Fruit fly (Drosophila melanogaster): ENCODE results near the gene CG14960.
A peak's percentile ranks its signal among the peaks of the same experiment; 100 is the strongest.

CG14960 gene

DNA sequence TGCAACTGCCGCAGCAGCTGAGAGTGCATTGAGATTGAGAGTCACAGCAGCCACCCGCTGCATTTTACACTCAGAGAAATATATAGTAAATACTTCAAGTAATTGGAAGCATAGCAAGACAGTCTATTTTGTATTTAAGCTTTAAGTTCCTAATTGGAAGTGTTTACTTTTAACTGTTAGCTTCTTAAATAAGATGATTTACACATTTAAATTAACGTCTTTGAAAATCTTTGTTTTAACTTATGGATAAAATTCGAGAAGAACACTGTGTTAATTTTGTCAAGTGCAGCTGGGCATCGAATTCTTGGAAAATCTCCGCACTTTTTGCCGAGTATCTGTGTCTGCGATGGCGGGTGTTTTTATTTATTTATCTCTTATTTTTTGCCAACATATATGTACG lies 11.1 kb upstream of the CG14960 start:
- no peak for TF ChIP-seq CG8478 (optimal IDR thresholded peaks at IDR 0.05)
- no peak for TF ChIP-seq CTCF (optimal IDR thresholded peaks at IDR 0.05)

DNA sequence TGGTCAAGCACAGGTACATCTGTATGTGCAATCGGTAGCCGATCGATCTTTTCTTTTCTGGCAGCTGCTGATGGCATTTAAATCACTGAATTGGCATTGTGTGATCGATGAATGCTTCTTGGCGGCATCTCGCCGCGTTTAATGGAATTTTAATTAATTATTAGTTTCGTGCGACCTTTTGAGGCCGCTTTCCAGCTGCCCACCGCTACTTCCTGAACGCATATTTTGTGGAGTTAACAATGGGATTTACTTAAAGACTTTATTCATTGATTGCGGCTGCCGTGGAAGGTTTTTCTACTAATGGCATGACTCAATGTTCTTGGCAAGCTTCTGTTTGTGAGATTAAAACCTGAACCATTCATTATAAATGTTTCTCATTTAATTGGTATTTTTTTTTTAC lies 9.2 kb upstream of the CG14960 start:
- TF ChIP-seq CTCF (optimal IDR thresholded peaks at IDR 0.05) (no peak), CG8478 (optimal IDR thresholded peaks at IDR 0.05) (no peak)

DNA sequence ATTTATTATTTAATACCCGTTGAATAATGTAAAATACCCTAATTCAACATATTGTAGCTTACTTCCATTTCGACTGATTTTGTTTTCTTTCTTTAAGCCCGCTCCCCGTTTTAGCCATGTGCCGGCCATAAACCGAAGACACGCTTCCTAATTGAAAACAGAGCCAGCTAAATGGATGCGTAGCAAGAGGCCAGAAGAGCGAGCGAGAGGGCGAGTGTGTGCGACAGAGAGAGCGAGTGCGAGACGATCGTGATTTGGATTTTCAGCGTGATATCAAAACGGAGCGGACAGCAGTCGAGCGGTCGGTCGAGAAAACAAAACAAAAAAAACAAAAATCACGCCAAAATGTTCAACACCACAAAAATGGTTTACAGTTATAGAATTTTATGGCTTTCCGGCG lies 4.5 kb upstream of the CG14960 start:
- no peak for TF ChIP-seq CG8478 (optimal IDR thresholded peaks at IDR 0.05)
- no peak for TF ChIP-seq CTCF (optimal IDR thresholded peaks at IDR 0.05)

DNA sequence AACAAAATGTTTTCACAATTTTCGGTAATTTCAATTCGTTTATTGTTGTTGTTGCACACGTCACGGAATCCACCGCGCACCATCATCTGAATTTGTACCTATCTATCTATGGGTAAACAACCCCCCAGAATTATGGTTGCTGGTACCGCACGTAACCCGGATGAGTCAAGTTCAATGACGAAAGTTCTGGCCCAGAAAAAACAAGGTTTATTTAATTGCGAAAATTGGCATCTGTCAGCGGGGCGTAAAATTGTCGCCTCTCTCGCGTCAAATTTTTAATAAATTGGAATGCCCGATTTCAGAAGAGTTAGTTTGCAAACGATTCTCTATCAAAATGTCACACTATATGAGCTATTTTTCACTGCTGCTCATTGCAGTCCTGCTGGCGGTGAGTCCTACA lies 2.7 kb upstream of the CG14960 start, which contains the start of gene CG34265:
Gene CG34265, plus strand, starts transcription at position 301 of the 400 bp plus-strand sequence.
- TF ChIP-seq CTCF (optimal IDR thresholded peaks at IDR 0.05) (no peak), CG8478 (optimal IDR thresholded peaks at IDR 0.05) (no peak)

DNA sequence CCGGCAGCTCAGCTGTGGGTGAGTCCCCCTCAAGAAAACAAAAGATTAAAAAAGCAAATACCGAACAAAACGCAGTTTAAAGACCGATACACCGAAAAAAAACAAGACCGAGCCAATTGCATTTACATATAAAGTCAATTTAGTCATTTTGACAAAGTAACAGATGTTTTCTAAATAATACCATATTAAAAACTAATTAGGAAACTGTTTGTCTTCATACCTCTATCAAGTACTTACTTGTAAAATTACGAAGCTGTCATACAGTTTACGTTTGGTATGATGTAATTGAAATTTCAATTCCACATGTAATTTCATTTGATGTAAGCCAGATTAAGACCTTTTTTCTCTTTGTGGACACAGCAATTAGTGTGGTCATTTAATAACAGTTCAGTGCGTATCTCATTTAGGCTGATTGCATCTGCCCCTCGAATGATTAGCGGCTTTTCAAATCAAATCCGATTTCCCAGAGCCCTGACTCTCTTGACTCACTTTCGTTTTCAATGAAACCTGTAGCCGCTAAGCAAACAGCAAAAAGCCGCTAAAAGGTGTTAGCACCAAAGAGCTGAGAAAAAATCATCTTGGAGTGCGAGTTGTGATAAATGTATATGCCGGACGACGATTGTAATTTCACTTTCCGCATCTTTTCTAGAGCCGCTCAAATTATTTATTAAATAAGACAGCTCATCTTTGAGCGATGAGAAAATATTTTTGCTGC lies 3.8 kb downstream of the CG14960 start:
- no peak for TF ChIP-seq CTCF (optimal IDR thresholded peaks at IDR 0.05)

DNA sequence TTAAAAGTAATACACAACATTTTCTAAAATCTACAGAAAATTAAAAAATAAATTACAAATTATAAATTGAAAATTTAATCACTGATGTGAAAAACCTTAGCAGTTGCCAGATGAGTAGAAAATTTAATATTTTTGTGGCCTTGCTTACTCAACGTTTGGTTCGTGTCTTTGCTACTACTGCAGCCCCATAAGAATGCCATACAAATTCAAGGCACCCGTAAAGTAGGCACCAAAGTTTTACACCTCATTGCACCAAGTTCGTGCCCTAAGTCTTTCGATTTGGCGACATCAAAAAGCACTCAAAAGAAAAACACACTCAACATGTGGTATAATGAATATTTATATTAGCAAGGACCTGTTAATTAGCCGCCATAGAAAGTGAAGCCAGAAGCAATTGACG lies 6.1 kb downstream of the CG14960 start:
- TF ChIP-seq CTCF (optimal IDR thresholded peaks at IDR 0.05) (peak; percentile 46 to 66), CG8478 (optimal IDR thresholded peaks at IDR 0.05) (no peak)

DNA sequence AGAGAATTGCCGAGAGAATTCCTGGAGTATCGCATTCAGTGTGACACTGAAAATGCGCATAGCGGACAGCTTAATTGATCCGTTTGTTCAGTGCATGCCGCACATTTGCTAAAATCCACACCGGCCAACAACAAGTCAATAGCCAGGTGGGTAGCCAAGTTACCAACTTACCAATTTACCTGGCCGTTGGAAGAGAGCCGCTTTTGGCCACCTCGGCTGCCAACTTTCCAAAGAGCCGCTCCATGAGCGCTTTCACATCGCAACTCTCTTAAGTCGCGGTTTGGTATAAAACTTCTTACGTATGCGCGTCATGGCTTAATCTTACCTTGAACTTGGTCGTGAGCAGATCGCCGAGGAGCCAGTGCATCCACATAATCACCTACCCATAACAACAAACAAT lies 9.1 kb downstream of the CG14960 start, which contains the start of gene CG12017:
Gene CG12017, plus strand, starts transcription at position 310 of the 400 bp plus-strand sequence.
- TF ChIP-seq CG8478 (optimal IDR thresholded peaks at IDR 0.05) (no peak), CTCF (optimal IDR thresholded peaks at IDR 0.05) (no peak)

DNA sequence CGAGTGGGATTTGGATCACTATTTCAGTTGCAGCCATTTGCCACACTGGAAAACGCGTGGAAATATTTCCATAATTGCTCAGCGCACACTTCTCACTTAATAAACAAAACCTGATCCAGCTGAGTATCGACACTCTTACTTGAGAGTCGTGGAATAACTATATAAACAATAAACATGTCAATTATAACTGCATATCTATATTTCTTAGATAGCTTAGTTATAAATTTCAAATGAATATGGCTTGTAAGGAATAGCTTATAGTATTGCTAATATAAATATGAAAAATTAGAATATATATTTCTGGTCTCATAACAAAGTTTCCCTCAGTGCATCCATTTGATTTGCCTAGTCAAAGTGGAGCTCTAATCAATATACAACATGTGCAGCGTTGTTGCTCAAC lies 12.4 kb downstream of the CG14960 start:
- TF ChIP-seq CG8478 (optimal IDR thresholded peaks at IDR 0.05) (no peak), CTCF (optimal IDR thresholded peaks at IDR 0.05) (no peak)

DNA sequence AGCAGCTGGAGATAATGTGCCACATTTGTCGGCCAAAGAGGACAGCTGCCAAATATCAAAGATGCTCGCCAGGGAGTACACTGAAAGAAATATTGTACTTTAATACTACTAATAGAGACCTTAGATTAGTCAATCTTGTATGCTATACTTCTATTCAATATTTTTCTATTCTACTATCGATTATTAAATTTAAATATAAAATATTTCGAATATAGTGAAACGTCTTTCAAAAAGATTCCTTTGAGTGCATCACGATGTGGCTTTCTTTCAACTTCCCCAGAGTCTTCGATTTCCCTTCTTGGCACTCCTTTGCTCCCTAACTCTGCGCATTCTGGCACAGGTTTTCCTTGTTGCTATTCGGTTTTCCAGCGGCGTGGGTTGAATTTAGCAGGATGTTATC lies 14.1 kb downstream of the CG14960 start:
- TF ChIP-seq CG8478 (optimal IDR thresholded peaks at IDR 0.05) = no peak
- TF ChIP-seq CTCF (optimal IDR thresholded peaks at IDR 0.05) = no peak

DNA sequence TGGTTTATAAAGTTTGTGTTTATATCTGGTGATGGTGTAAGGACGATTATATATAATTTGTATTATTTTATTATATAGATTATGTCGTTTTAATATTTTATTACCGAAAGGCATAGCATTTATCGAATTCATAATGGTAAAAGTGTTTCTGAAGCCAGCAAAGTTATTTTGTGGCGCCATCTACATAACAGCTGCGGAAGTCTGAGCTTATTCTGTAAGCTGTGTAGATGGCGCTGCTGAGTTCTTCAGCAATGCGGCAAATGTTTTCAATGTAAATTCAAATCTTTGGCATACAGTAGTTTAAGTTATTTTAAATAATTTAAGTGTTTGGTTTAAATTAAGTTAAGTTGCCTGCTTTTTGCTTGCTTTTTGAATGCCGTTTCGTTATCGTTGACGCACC lies 17.6 kb downstream of the CG14960 start:
- TF ChIP-seq CTCF (optimal IDR thresholded peaks at IDR 0.05) = peak; percentile 75 to 90
- TF ChIP-seq CG8478 (optimal IDR thresholded peaks at IDR 0.05) = no peak

DNA sequence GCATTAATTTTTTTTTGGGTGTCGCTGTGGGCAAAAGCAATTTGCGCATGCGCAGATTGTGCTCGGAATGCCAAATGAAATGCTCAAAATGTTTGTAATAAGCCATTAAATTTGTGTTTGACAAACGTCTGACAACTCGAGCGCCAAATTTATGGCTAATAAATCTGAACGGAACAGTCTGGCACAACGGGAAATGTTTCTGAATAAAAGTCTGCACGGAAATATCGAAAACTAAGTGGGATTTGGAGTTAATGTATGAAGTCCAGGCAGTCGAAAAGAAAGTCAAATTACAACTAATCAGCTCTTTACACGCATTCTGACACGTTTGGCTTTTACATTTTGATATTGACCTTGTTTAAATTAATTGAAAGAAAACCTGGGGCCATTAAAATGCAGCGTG lies 20.3 kb downstream of the CG14960 start, which contains the start of gene CG12009:
Gene CG12009, plus strand, starts transcription at position 301 of the 400 bp plus-strand sequence.
- TF ChIP-seq CTCF (optimal IDR thresholded peaks at IDR 0.05) (no peak), CG8478 (optimal IDR thresholded peaks at IDR 0.05) (no peak)

DNA sequence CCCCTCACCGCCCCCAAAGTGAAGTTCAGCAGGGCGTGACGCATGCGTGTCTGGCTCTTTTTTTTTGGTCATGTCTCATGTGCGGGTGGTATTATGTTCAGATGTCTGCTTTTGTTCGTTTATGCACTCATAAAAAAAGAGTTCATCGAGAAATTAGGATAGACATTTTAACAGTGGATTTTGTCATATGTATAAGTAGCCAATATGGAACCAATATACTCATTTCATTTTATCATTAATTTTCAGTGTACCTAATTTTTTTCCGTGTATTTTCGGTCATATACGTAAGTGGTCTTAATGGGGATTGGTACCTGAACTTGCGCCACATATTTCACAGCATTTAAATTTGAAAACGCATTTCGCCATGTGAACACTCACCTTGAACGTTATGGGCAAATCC lies 29.5 kb downstream of the CG14960 start:
- no peak for TF ChIP-seq CG8478 (optimal IDR thresholded peaks at IDR 0.05)
- no peak for TF ChIP-seq CTCF (optimal IDR thresholded peaks at IDR 0.05)

DNA sequence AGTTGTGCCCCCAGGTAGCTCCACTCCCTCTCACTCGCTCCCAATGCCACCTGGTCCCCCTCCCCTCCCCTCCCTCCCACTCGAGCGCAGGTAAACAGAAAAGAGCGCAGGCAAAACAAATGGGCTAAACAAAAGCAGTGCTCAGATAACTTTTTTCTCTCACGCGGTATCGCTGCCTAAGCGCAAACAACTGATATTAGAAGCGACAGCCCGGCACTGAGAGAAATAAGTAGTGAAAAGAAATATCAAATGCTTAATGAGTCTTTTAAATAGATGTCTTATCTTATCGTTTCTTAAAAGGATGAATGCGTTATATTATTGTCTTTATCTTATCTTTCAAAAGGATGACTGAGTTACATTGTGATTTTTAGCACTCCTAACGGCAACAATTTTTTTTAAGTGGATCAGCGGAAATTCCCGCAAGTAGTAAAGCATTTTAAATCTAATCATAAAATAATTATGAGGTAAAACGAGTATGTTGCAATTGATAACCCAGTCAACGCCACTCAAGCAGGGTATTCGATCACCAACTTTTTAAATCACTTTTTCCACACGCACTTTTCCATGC lies 30.4 kb downstream of the CG14960 start:
- TF ChIP-seq CG8478 (optimal IDR thresholded peaks at IDR 0.05) (no peak), CTCF (optimal IDR thresholded peaks at IDR 0.05) (no peak)

DNA sequence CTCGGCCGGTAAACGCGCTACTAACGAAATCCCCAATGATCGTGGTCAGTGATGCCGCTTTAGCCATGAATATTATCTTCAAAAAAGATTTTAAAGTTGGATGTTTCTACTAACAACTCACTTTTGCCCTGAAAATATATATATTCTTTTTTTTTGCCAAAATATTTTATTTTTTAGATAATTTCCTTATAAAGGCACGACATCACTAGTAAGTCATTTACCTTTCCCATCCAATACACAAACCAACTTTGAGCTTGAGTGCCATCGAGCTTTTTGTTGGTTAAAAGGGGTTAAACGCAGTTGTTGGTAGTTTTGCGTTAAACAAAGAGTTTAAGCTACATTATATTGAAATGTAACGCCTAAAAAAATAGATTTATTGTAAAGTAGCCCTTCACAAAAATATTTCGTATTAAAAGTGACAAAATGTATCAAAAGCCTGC lies 32.3 kb downstream of the CG14960 start, which contains the start of gene CG14968:
Gene CG14968, minus strand, starts transcription at position 26 of the 440 bp plus-strand sequence.
- TF ChIP-seq CG8478 (optimal IDR thresholded peaks at IDR 0.05) = no peak
- no peak for TF ChIP-seq CTCF (optimal IDR thresholded peaks at IDR 0.05)

DNA sequence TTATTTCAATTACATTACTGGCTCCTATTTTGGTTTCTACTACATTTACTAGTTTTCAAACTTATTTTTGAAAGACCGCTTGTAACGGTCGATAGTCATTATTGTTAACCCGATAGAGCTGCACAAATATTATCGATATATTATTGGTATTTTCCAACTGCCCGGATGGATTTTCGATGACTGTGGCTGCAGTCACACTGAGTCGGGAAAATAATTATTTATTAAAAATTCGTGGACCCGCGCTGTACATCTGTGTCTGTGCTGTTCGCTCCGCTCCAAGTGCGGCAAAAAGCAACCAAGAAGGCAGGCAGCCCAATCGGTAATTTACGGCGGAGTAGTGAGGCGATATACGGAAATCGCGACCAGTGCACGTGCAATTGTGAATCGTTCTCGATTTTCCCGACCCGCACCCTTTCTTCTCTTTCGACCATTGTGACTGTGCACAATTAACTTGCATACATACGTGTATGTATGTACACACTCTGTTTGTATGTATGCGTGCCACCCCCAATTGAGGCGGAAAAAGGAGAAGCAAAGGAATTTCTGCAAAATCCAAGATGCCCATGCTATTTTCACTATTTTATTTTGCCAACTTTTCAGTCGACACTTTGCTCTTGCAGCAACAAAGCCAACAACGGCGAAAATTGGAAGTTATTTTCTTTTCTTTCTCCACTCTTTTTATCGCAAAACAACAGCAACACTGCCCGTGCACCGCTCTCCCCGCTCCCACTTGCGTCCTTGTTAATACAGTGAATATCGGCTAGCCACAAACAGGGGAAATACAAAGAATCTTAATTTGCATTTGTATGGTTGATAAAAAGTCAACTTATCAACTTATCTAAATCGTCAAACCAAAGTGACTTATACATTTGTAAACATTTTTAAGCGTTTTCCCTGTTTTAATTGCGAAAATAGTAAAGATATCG lies 33.0 kb downstream of the CG14960 start, which contains the start of gene ZnT63C:
Gene ZnT63C, plus strand, starts transcription at position 175 of the 926 bp plus-strand sequence.
- TF ChIP-seq CG8478 (optimal IDR thresholded peaks at IDR 0.05) = no peak

Data from S2 (cell line).